Worm (Caenorhabditis elegans) whole organism, L3 larva: ENCODE results near the gene T24D5.1.

Experiments used
- ceh-16 ChIP-seq: sonication (generic microtip); optimal IDR thresholded peaks from 2 replicates; lab custom pipeline; 2017; ENCODE audit warnings: missing biosample characterization, missing genetic modification characterization
- daf-12 ChIP-seq: fragments of 150-350 bp; optimal IDR thresholded peaks from 2 replicates; lab custom pipeline; 2014; ENCODE audit warnings: missing biosample characterization, missing genetic modification reagents, missing genetic modification characterization
- jun-1 ChIP-seq: fragments of 150-350 bp; optimal IDR thresholded peaks from 2 replicates; lab custom pipeline; 2014; ENCODE audit warnings: missing biosample characterization, missing genetic modification reagents, missing genetic modification characterization
- nhr-11 ChIP-seq: fragments of 150-350 bp; optimal IDR thresholded peaks from 2 replicates; lab custom pipeline; 2014; ENCODE audit warnings: missing biosample characterization, missing genetic modification characterization
- nhr-76 ChIP-seq: fragments of 150-350 bp; sonication (generic microtip); optimal IDR thresholded peaks from 5 replicates; lab custom pipeline; 2014; ENCODE audit warnings: missing biosample characterization, missing genetic modification characterization
- nhr-77 ChIP-seq: fragments of 150-350 bp; optimal IDR thresholded peaks from 2 replicates; lab custom pipeline; 2014; ENCODE audit warnings: missing biosample characterization, missing genetic modification characterization
- tbx-2 ChIP-seq: sonication (generic microtip); optimal IDR thresholded peaks from 2 replicates; lab custom pipeline; 2016; ENCODE audit warnings: mild to moderate bottlenecking, missing genetic modification characterization, missing compliant biosample characterization

DNA sequence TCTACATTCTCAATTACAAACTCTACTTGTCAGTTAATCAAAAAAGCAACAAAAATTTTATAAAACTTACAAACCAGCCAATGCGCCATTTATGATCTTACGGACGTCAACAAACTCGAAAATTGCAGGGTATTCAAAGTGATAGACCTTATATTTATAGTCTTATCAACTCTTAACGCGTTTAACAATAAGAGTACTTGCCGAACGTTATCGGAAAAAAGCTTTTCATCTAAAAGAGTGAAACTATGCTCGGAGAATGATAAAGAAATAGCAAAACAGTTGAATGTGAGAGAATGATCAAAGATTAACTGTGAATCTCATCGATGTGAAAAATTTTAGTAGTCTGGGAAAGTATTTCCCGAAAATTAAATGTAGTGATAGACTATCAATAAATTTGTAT is 21.4 kb downstream of the T24D5.1 start:
- TF ChIP-seq nhr-76 (no peak), nhr-11 (no peak), tbx-2 (tag; lab: Kevin White, UChicago) (no peak), daf-12 (tag; lab: Kevin White, UChicago) (no peak), nhr-77 (tag; lab: Kevin White, UChicago) (no peak), ceh-16 (tag; lab: Kevin White, UChicago) (no peak), jun-1 (tag; lab: Kevin White, UChicago) (no peak)
